Worm (Caenorhabditis elegans): ENCODE data around the gene sto-1.

DNA sequence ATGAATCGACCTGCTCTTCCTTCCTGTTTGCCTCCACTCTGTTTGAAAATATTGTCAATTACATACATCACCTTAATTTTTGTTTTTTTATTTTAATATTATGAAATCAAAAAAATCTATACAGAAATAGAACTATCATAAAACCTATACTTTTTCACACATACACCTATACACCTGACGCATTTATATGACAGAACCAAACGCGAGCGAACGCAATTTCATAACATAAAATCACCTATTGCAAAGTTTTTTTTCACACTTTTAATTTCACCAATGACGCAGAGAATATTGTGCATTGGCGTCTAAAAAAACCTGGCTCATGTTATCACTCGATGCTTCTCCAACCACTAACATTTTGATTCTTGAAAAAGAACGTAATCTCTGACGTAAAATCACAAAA lies 652 bp upstream of the sto-1 start:
- no peak for TF ChIP-seq nhr-237 (tag; optimal IDR thresholded peaks at IDR 0.05)
- TF ChIP-seq zfp-2 (tag; optimal IDR thresholded peaks at IDR 0.05), result no peak

Data from whole organism, L4 larva.